Worm (Caenorhabditis elegans): ENCODE results near the gene cyk-4.

DNA sequence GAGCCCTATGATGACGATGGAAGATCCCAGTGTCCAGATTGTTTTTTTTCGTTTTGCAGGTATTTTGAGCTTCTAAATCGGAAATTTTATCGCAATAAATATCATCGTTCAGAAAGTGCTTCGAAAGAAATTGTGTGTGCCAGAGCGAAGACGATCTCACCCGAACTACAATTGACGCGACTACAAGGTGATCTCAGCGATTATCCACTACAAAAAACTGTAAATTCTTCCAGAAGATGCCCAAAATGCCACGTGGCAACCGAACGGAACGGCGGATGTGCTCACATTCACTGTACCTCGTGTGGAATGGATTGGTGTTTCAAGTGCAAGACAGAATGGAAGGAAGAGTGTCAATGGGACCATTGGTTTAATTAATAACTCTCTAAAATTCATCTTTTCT lies 1.9 kb upstream of the cyk-4 start, which contains the start of gene mdt-29:
- TF ChIP-seq ZK546.5 (tag; optimal IDR thresholded peaks at IDR 0.05) = no peak
- TF ChIP-seq ceh-82 (tag; optimal IDR thresholded peaks at IDR 0.05) = no peak
- TF ChIP-seq snpc-4 (tag; optimal IDR thresholded peaks at IDR 0.05) = no peak
- no peak for TF ChIP-seq nhr-76 (tag; optimal IDR thresholded peaks at IDR 0.05)
- no peak for TF ChIP-seq lin-39 (tag; optimal IDR thresholded peaks at IDR 0.05)
- no peak for TF ChIP-seq elt-2 (tag; optimal IDR thresholded peaks at IDR 0.05)
